Worm (Caenorhabditis elegans): ENCODE measurements around the gene fbxb-33.

fbxb-33 gene

ce11 chrII:3622014-3622413 is 25.2 kb upstream of the fbxb-33 start, which contains the start of gene M151.7:
M151.7 (plus strand) TSS chrII:3622314.
- TF ChIP-seq unc-62 (GFP tag; optimal IDR thresholded peaks at IDR 0.05) (no peak), R02D3.7 (tag; optimal IDR thresholded peaks at IDR 0.05) (no peak), nhr-10 (tag; optimal IDR thresholded peaks at IDR 0.05) (no peak)

- TF ChIP-seq C34F6.9 (tag; optimal IDR thresholded peaks at IDR 0.05) = no peak
- TF ChIP-seq snpc-4 (tag; optimal IDR thresholded peaks at IDR 0.05) = no peak
- no peak for TF ChIP-seq lin-39 (tag; optimal IDR thresholded peaks at IDR 0.05)
- no peak for TF ChIP-seq F13H6.1 (tag; optimal IDR thresholded peaks at IDR 0.05)
- TF ChIP-seq sma-9 (GFP tag; optimal IDR thresholded peaks at IDR 0.05) = no peak
- TF ChIP-seq sma-9 (tag; optimal IDR thresholded peaks at IDR 0.05) = no peak
- no peak for TF ChIP-seq peb-1 (tag; optimal IDR thresholded peaks at IDR 0.05)
- no peak for TF ChIP-seq unc-55 (GFP tag; optimal IDR thresholded peaks at IDR 0.05)
- no peak for TF ChIP-seq unc-62 (GFP tag; optimal IDR thresholded peaks at IDR 0.05)
- TF ChIP-seq nhr-25 (tag; optimal IDR thresholded peaks at IDR 0.05) = no peak
- no peak for TF ChIP-seq mdl-1 (tag; optimal IDR thresholded peaks at IDR 0.05)
- no peak for TF ChIP-seq sem-4 (tag; optimal IDR thresholded peaks at IDR 0.05)
- no peak for TF ChIP-seq lsy-2 (tag; optimal IDR thresholded peaks at IDR 0.05)
- no peak for TF ChIP-seq R02D3.7 (tag; optimal IDR thresholded peaks at IDR 0.05)
- no peak for TF ChIP-seq nhr-237 (tag; optimal IDR thresholded peaks at IDR 0.05)
- TF ChIP-seq nhr-21 (tag; optimal IDR thresholded peaks at IDR 0.05) = no peak
- no peak for TF ChIP-seq ama-1 (optimal IDR thresholded peaks at IDR 0.05)
- no peak for TF ChIP-seq nhr-6 (tag; optimal IDR thresholded peaks at IDR 0.05)
Measured at ce11 chrII:3626872-3627271, 20.3 kb upstream of the fbxb-33 start, which contains the start of gene M151.3. M151.3 (plus strand) TSS chrII:3627172.

ce11 chrII:3630810-3631209 is 16.4 kb upstream of the fbxb-33 start, which contains the start of gene M151.2:
M151.2 (plus strand) TSS chrII:3631110.
- TF ChIP-seq snpc-4 (tag; optimal IDR thresholded peaks at IDR 0.05) (no peak), ztf-1 (GFP tag; conservative IDR thresholded peaks at IDR 0.05) (no peak)

ce11 chrII:3634765-3635164 is 12.4 kb upstream of the fbxb-33 start:
- no peak for TF ChIP-seq mab-5 (tag; optimal IDR thresholded peaks at IDR 0.05)
- no peak for TF ChIP-seq ceh-16 (tag; optimal IDR thresholded peaks at IDR 0.05)
- no peak for TF ChIP-seq sma-3 (GFP tag; optimal IDR thresholded peaks at IDR 0.05)
- TF ChIP-seq ztf-4 (tag; optimal IDR thresholded peaks at IDR 0.05) = no peak
- TF ChIP-seq gmeb-1 (tag; optimal IDR thresholded peaks at IDR 0.05) = no peak

- TF ChIP-seq nhr-12 (tag; optimal IDR thresholded peaks at IDR 0.05) = no peak
- TF ChIP-seq mdl-1 (tag; optimal IDR thresholded peaks at IDR 0.05) = no peak
- TF ChIP-seq lsy-2 (tag; optimal IDR thresholded peaks at IDR 0.05) = no peak
- TF ChIP-seq zag-1 (tag; optimal IDR thresholded peaks at IDR 0.05) = no peak
- no peak for TF ChIP-seq gmeb-1 (tag; optimal IDR thresholded peaks at IDR 0.05)
- no peak for TF ChIP-seq blmp-1 (tag; optimal IDR thresholded peaks at IDR 0.05; ENCODE audit: insufficient read depth)
- TF ChIP-seq nhr-10 (tag; optimal IDR thresholded peaks at IDR 0.05) = no peak
Measured at ce11 chrII:3639238-3639637, 8.0 kb upstream of the fbxb-33 start, which contains the start of gene fbxb-31. fbxb-31 (minus strand) TSS chrII:3639338.

- no peak for TF ChIP-seq ztf-4 (tag; optimal IDR thresholded peaks at IDR 0.05)
- no peak for TF ChIP-seq unc-62 (GFP tag; optimal IDR thresholded peaks at IDR 0.05)
- no peak for TF ChIP-seq peb-1 (tag; optimal IDR thresholded peaks at IDR 0.05)
- TF ChIP-seq lin-39 (tag; optimal IDR thresholded peaks at IDR 0.05) = no peak
- TF ChIP-seq nhr-21 (tag; optimal IDR thresholded peaks at IDR 0.05) = no peak
- TF ChIP-seq R02D3.7 (tag; optimal IDR thresholded peaks at IDR 0.05) = no peak
- TF ChIP-seq snpc-4 (tag; optimal IDR thresholded peaks at IDR 0.05) = no peak
- TF ChIP-seq C34F6.9 (tag; optimal IDR thresholded peaks at IDR 0.05) = no peak
- no peak for TF ChIP-seq blmp-1 (tag; optimal IDR thresholded peaks at IDR 0.05; ENCODE audit: insufficient read depth)
Measured at ce11 chrII:3640197-3640596, 7.0 kb upstream of the fbxb-33 start, which contains the start of gene M151.10. M151.10 (minus strand) TSS chrII:3640297.

ce11 chrII:3641197-3641596 is 6.0 kb upstream of the fbxb-33 start, which contains the start of gene M151.1:
M151.1 (plus strand) TSS chrII:3641497.
- no peak for TF ChIP-seq nhr-10 (tag; optimal IDR thresholded peaks at IDR 0.05)
- TF ChIP-seq egl-27 (tag; optimal IDR thresholded peaks at IDR 0.05) = no peak
- TF ChIP-seq ceh-82 (tag; optimal IDR thresholded peaks at IDR 0.05) = no peak
- TF ChIP-seq ZK546.5 (tag; optimal IDR thresholded peaks at IDR 0.05) = no peak
- no peak for TF ChIP-seq elt-3 (tag; optimal IDR thresholded peaks at IDR 0.05)
- no peak for TF ChIP-seq snpc-4 (tag; optimal IDR thresholded peaks at IDR 0.05)
- TF ChIP-seq sma-3 (GFP tag; optimal IDR thresholded peaks at IDR 0.05) = no peak
- TF ChIP-seq nhr-237 (tag; optimal IDR thresholded peaks at IDR 0.05) = no peak
- no peak for TF ChIP-seq mdl-1 (tag; optimal IDR thresholded peaks at IDR 0.05)
- no peak for TF ChIP-seq sem-4 (tag; optimal IDR thresholded peaks at IDR 0.05)
- no peak for TF ChIP-seq ama-1 (optimal IDR thresholded peaks at IDR 0.05)
- TF ChIP-seq nhr-21 (tag; optimal IDR thresholded peaks at IDR 0.05) = no peak
- no peak for TF ChIP-seq ztf-4 (tag; optimal IDR thresholded peaks at IDR 0.05)
- TF ChIP-seq ztf-1 (GFP tag; conservative IDR thresholded peaks at IDR 0.05) = no peak
- TF ChIP-seq elt-1 (tag; optimal IDR thresholded peaks at IDR 0.05) = no peak
- no peak for TF ChIP-seq dmd-4 (tag; optimal IDR thresholded peaks at IDR 0.05)
- TF ChIP-seq lin-11 (tag; optimal IDR thresholded peaks at IDR 0.05) = no peak
- TF ChIP-seq nhr-23 (tag; optimal IDR thresholded peaks at IDR 0.05) = no peak
